Fruit fly (Drosophila melanogaster): ENCODE measurements around the gene TTLL3A.

Gene TTLL3A

DNA sequence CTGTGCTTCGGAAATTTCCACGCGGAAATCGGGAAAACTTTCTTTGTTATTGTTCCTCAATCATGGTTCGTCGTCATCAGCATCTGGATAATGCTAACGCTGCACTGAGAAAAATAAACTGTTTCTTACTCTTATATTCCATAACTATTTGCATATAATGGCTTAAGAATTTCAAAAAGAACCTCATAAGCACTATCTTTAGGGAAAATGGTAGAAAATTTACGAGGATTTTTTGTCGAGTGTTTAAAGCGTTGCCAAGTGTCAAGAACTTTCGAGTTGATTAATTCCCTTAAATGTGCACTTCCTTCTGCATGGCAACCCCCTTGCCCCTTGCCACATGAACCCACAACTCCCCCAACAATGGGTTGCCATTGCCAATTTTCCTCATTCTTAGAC lies 48.0 kb upstream of the TTLL3A start (continued):
- no peak for TF ChIP-seq trh (GFP tag; optimal IDR thresholded peaks at IDR 0.05)
- TF ChIP-seq pb (GFP tag; optimal IDR thresholded peaks at IDR 0.05), result no peak
- no peak for TF ChIP-seq tna (GFP tag; IDR thresholded peaks at IDR 0.05; ENCODE audit: partially characterized antibody)
- peak; percentile 34; the same call in 1 of the 2 replicates for TF ChIP-seq stc (GFP tag; IDR thresholded peaks at IDR 0.05)
- no peak for TF ChIP-seq Doc3 (GFP tag; IDR thresholded peaks at IDR 0.05; ENCODE audit: partially characterized antibody)
- no peak for TF ChIP-seq knrl (GFP tag; IDR thresholded peaks at IDR 0.05; ENCODE audit: partially characterized antibody)
- TF ChIP-seq gce (GFP tag; IDR thresholded peaks at IDR 0.05), result no peak
- no peak for TF ChIP-seq CG14050 (GFP tag; IDR thresholded peaks at IDR 0.05)
- no peak for TF ChIP-seq CG14860 (GFP tag; IDR thresholded peaks at IDR 0.05; ENCODE audit: partially characterized antibody)
- peak; percentile 57 for TF ChIP-seq CoRest (tag; optimal IDR thresholded peaks at IDR 0.05)
- no peak for TF ChIP-seq CG11723 (GFP tag; optimal IDR thresholded peaks at IDR 0.05)
- TF ChIP-seq CG17328 (GFP tag; IDR thresholded peaks at IDR 0.05), result peak; percentile 59
- TF ChIP-seq Scr (GFP tag; IDR thresholded peaks at IDR 0.05; ENCODE audit: partially characterized antibody), result no peak
- TF ChIP-seq CG11504 (tag; optimal IDR thresholded peaks at IDR 0.05), result peak; percentile 47
- TF ChIP-seq Elba2 (GFP tag; optimal IDR thresholded peaks at IDR 0.05), result no peak
- peak; percentile 11; the same call in 1 of the 2 replicates for TF ChIP-seq sim (GFP tag; IDR thresholded peaks at IDR 0.05)
- TF ChIP-seq Drgx (GFP tag; IDR thresholded peaks at IDR 0.05), result peak; percentile 57
- peak; percentile 6 for TF ChIP-seq CG12155 (GFP tag; optimal IDR thresholded peaks at IDR 0.05)
- TF ChIP-seq CG18262 (tag; optimal IDR thresholded peaks at IDR 0.05), result peak; percentile 69
- no peak for TF ChIP-seq vfl (GFP tag; optimal IDR thresholded peaks at IDR 0.05)
- TF ChIP-seq lilli (GFP tag; optimal IDR thresholded peaks at IDR 0.05), result no peak
- no peak for TF ChIP-seq Side (GFP tag; optimal IDR thresholded peaks at IDR 0.05)
- TF ChIP-seq CG6854 (GFP tag; optimal IDR thresholded peaks at IDR 0.05), result no peak
- peak; percentile 25 for TF ChIP-seq mam (GFP tag; optimal IDR thresholded peaks at IDR 0.05)
- TF ChIP-seq tll (GFP tag; optimal IDR thresholded peaks at IDR 0.05), result no peak
- TF ChIP-seq Ets97D (GFP tag; optimal IDR thresholded peaks at IDR 0.05), result no peak
- peak; percentile 5 for TF ChIP-seq CG10462 (GFP tag; optimal IDR thresholded peaks at IDR 0.05)
- no peak for TF ChIP-seq CG11456 (GFP tag; IDR thresholded peaks at IDR 0.05)
- TF ChIP-seq CkIIα-i1 (GFP tag; IDR thresholded peaks at IDR 0.05), result no peak
- no peak for TF ChIP-seq hb (GFP tag; IDR thresholded peaks at IDR 0.05; ENCODE audit: partially characterized antibody)
- no peak for TF ChIP-seq CG11093 (GFP tag; IDR thresholded peaks at IDR 0.05)
- TF ChIP-seq CG4707 (GFP tag; optimal IDR thresholded peaks at IDR 0.05), result no peak
- TF ChIP-seq emc (GFP tag; optimal IDR thresholded peaks at IDR 0.05), result no peak
- peak; percentile 90 for TF ChIP-seq Med (GFP tag)
- TF ChIP-seq sqz (GFP tag; optimal IDR thresholded peaks at IDR 0.05), result no peak
- no peak for TF ChIP-seq dimm (GFP tag; IDR thresholded peaks at IDR 0.05)
- TF ChIP-seq esg (GFP tag; conservative IDR thresholded peaks at IDR 0.05), result no peak
- TF ChIP-seq CG12744 (GFP tag; optimal IDR thresholded peaks at IDR 0.05), result peak; percentile 28
- peak; percentile 69 for TF ChIP-seq az2 (GFP tag; optimal IDR thresholded peaks at IDR 0.05)
- peak in 1 of 2 experiments; percentile 63 for TF ChIP-seq Hr51 (GFP tag; optimal IDR thresholded peaks at IDR 0.05)
- TF ChIP-seq hkb (optimal IDR thresholded peaks at IDR 0.05), result no peak
- TF ChIP-seq hkb (GFP tag; IDR thresholded peaks at IDR 0.05), result peak; percentile 48; the same call in 1 of the 2 replicates
- peak; percentile 33 for TF ChIP-seq CG12942 (GFP tag; optimal IDR thresholded peaks at IDR 0.05)
- TF ChIP-seq dan (GFP tag; IDR thresholded peaks at IDR 0.05), result no peak
- peak; percentile 62 for TF ChIP-seq CG4820 (GFP tag; optimal IDR thresholded peaks at IDR 0.05)
- no peak; the same call in 1 of the 2 replicates for TF ChIP-seq CG9215 (GFP tag; IDR thresholded peaks at IDR 0.05)
- no peak for TF ChIP-seq CG13624 (GFP tag; optimal IDR thresholded peaks at IDR 0.05)
- TF ChIP-seq sima (GFP tag; optimal IDR thresholded peaks at IDR 0.05), result peak; percentile 31
- TF ChIP-seq CG5953 (GFP tag; IDR thresholded peaks at IDR 0.05), result peak; percentile 55; the same call in 1 of the 2 replicates
- no peak for TF ChIP-seq CG13287 (GFP tag; IDR thresholded peaks at IDR 0.05; ENCODE audit: partially characterized antibody)
- TF ChIP-seq pfk (GFP tag; optimal IDR thresholded peaks at IDR 0.05), result no peak
